Comparison of ENCODE assay signal across 1 fruit fly cellular context in genomic region chr3R:20587630-20588479, dm6.
TF ChIP-seq lines count a peak whose summit lies in the region.

Septin2 (minus strand) TSS chr3R:20588356.

TF ChIP-seq in whole organism, embryonic, 481 proteins besides CTCF, POLR2A, EP300 and RAD21 (continued from another document):
- TF ChIP-seq CG14860 (GFP tag; IDR thresholded peaks at IDR 0.05; lab: Robert Waterston, UW; ENCODE audit: partially characterized antibody) (0 out of 3 replicates have a peak, but pooled peaks have one; percentile 33), bcd (GFP tag; optimal IDR thresholded peaks at IDR 0.05; lab: Kevin White, UChicago) (peak; percentile 75), maf-S (GFP tag; optimal IDR thresholded peaks at IDR 0.05; lab: Kevin White, UChicago) (peak; percentile 23), CG13123 (GFP tag; optimal IDR thresholded peaks at IDR 0.05; lab: Kevin White, UChicago) (peak; percentile 23), zen (tag; optimal IDR thresholded peaks at IDR 0.05; lab: Kevin White, UChicago) (peak; percentile 2), CG13287 (GFP tag; IDR thresholded peaks at IDR 0.05; lab: Robert Waterston, UW; ENCODE audit: partially characterized antibody) (peak; percentile 36; the same call in 1 of the 2 replicates), run (tag; optimal IDR thresholded peaks at IDR 0.05; lab: Kevin White, UChicago) (peak; percentile 65), bsh (GFP tag; optimal IDR thresholded peaks at IDR 0.05; lab: Kevin White, UChicago) (peak; percentile 79), repo (GFP tag; optimal IDR thresholded peaks at IDR 0.05; lab: Kevin White, UChicago) (peak; percentile 54), Awh (GFP tag; IDR thresholded peaks at IDR 0.05; lab: Robert Waterston, UW) (peak; percentile 51; the same call in 1 of the 2 replicates), kni (GFP tag; optimal IDR thresholded peaks at IDR 0.05; lab: Kevin White, UChicago) (peak; percentile 71), CG3407 (GFP tag; optimal IDR thresholded peaks at IDR 0.05; lab: Kevin White, UChicago) (peak; percentile 81), corto (GFP tag; optimal IDR thresholded peaks at IDR 0.05; lab: Kevin White, UChicago) (peak; percentile 67), CG11398 (GFP tag; optimal IDR thresholded peaks at IDR 0.05; lab: Kevin White, UChicago) (peak; percentile 24), sima (GFP tag; optimal IDR thresholded peaks at IDR 0.05; lab: Kevin White, UChicago) (no peak), Bteb2 (GFP tag; optimal IDR thresholded peaks at IDR 0.05; lab: Kevin White, UChicago) (peak; percentile 6), sob (GFP tag; IDR thresholded peaks at IDR 0.05; lab: Robert Waterston, UW) (no peak), CG16863 (GFP tag; optimal IDR thresholded peaks at IDR 0.05; lab: Kevin White, UChicago) (peak; percentile 80), CG17361 (GFP tag; IDR thresholded peaks at IDR 0.05; lab: Robert Waterston, UW) (peak; percentile 84), grau (tag; optimal IDR thresholded peaks at IDR 0.05; lab: Kevin White, UChicago) (peak; percentile 83), CG8359 (GFP tag; optimal IDR thresholded peaks at IDR 0.05; lab: Kevin White, UChicago; ENCODE audit: borderline replicate concordance) (peak; percentile 73), CG14050 (GFP tag; IDR thresholded peaks at IDR 0.05; lab: Robert Waterston, UW) (peak; percentile 42; the same call in 1 of the 3 replicates), Lpt (GFP tag; optimal IDR thresholded peaks at IDR 0.05; lab: Kevin White, UChicago) (no peak), nmo (GFP tag; optimal IDR thresholded peaks at IDR 0.05; lab: Kevin White, UChicago) (peak; percentile 87), Adf1 (GFP tag; IDR thresholded peaks at IDR 0.05; lab: Robert Waterston, UW) (no peak), Optix (GFP tag; IDR thresholded peaks at IDR 0.05; lab: Robert Waterston, UW) (no peak; the same call in 1 of the 3 replicates), CG13424 (tag; optimal IDR thresholded peaks at IDR 0.05; lab: Kevin White, UChicago) (peak; percentile 80), Hsf (GFP tag; optimal IDR thresholded peaks at IDR 0.05; lab: Kevin White, UChicago) (peak; percentile 84), PHDP (tag; optimal IDR thresholded peaks at IDR 0.05; lab: Kevin White, UChicago) (peak; percentile 77), CG12155 (GFP tag; optimal IDR thresholded peaks at IDR 0.05; lab: Kevin White, UChicago) (peak; percentile 40), CG11696 (GFP tag; IDR thresholded peaks at IDR 0.05; lab: Robert Waterston, UW) (peak; percentile 94), eve (GFP tag; optimal IDR thresholded peaks at IDR 0.05; lab: Kevin White, UChicago) (no peak), cas (GFP tag; IDR thresholded peaks at IDR 0.05; lab: Robert Waterston, UW) (no peak), Doc3 (GFP tag; IDR thresholded peaks at IDR 0.05; lab: Robert Waterston, UW; ENCODE audit: partially characterized antibody) (no peak), CG32532 (GFP tag; IDR thresholded peaks at IDR 0.05; lab: Robert Waterston, UW) (peak; percentile 28; the same call in 1 of the 2 replicates), Mad (GFP tag; optimal IDR thresholded peaks at IDR 0.05; lab: Kevin White, UChicago) (peak; percentile 38), Hr51 (GFP tag; optimal IDR thresholded peaks at IDR 0.05; lab: Kevin White, UChicago) (peak; percentile 4 to 85), CG12299 (tag; optimal IDR thresholded peaks at IDR 0.05; lab: Kevin White, UChicago) (peak; percentile 34), CG13775 (GFP tag; optimal IDR thresholded peaks at IDR 0.05; lab: Kevin White, UChicago) (peak; percentile 75), lilli (GFP tag; optimal IDR thresholded peaks at IDR 0.05; lab: Kevin White, UChicago) (peak; percentile 66)
